Worm (Caenorhabditis elegans): ENCODE data around the gene F59B10.5.

- TF ChIP-seq flt-1 (GFP tag; IDR thresholded peaks at IDR 0.05) (no peak), cog-1 (tag; optimal IDR thresholded peaks at IDR 0.05) (no peak), klf-2 (GFP tag; conservative IDR thresholded peaks at IDR 0.05) (no peak), ztf-23 (GFP tag; IDR thresholded peaks at IDR 0.05) (no peak), tab-1 (GFP tag; IDR thresholded peaks at IDR 0.05) (no peak), T22C8.4 (GFP tag; IDR thresholded peaks at IDR 0.05) (no peak), ref-1 (GFP tag; conservative IDR thresholded peaks at IDR 0.05) (no peak)
These were observed 27.6 kb downstream of the F59B10.5 start, which contains the start of gene ZK666.12 for ce11 chrII:10495912-10496311.

All from whole organism, midembryonic.